Worm (Caenorhabditis elegans) whole organism, young adult: ENCODE measurements around the gene T26C12.2.

Experiments used
- F39B2.1 ChIP-seq: fragments of 200-800 bp; sonication (Bioruptor generic); IDR thresholded peaks from 2 replicates; pipeline ENCODE4 v1.3.6; 2022; ENCODE audit warnings: missing genetic modification reagents, missing genetic modification characterization, missing compliant biosample characterization
- ama-1 ChIP-seq, 3 experiments: fragments of 150-350 bp in 1 of 3; sonication (generic microtip) in 2 of 3; optimal IDR thresholded peaks; 2 replicates each; lab custom pipeline; 2014 to 2018; ENCODE audit warnings: missing biosample characterization in 2 of 3, missing genetic modification characterization in 2 of 3, missing genetic modification reagents in 2 of 3
- ccch-3 ChIP-seq: fragments of 200-800 bp; sonication (Bioruptor generic); optimal IDR thresholded peaks from 2 replicates; lab custom pipeline; 2018; ENCODE audit warnings: mild to moderate bottlenecking, missing genetic modification characterization, missing compliant biosample characterization
- ceh-58 ChIP-seq: fragments of 200-800 bp; sonication (Bioruptor generic); IDR thresholded peaks from 2 replicates; pipeline ENCODE4 v1.3.6; 2022; ENCODE audit warnings: missing genetic modification characterization, missing compliant biosample characterization
- madf-6 ChIP-seq: fragments of 200-800 bp; sonication (Bioruptor generic); IDR thresholded peaks from 2 replicates; pipeline ENCODE4 v1.3.6; 2022; ENCODE audit warnings: missing genetic modification reagents, missing genetic modification characterization, missing compliant biosample characterization
- snpc-3.4 ChIP-seq: sonication (generic microtip); optimal IDR thresholded peaks from 2 replicates; lab custom pipeline; 2017; ENCODE audit warnings: missing genetic modification characterization, mild to moderate bottlenecking, missing compliant biosample characterization, antibody characterized with exemption, moderate library complexity, missing genotype, missing genetic modification reagents

DNA sequence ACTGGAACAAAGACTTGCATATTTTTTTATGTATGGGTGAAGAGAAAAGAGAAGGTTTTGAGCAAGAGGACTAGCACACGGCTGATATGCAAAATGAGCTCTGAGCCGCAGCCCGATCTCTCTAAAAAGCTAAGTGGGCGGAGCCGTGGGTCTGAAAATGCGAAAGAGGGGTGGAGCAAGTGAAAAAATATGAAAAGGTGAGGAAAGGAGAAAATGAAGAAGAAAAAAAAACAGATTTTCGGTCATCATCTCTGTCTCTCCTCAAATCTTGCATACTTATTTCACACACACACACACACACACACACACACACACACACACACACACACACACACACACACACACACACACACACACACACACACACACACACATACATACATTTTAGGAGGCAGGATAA lies 11.1 kb downstream of the T26C12.2 start, which contains the start of gene dmd-9:
- no peak for TF ChIP-seq F39B2.1
- TF ChIP-seq ama-1 (optimal IDR thresholded peaks at IDR 0.05; lab: Kevin White, UChicago) = no peak
- no peak for TF ChIP-seq ama-1 (GFP tag; optimal IDR thresholded peaks at IDR 0.05; lab: Kevin White, UChicago)
- TF ChIP-seq ccch-3 (GFP tag; lab: Kevin White, UChicago) = no peak
- no peak for TF ChIP-seq snpc-3.4 (tag; lab: Kevin White, UChicago)
- no peak for TF ChIP-seq madf-6 (GFP tag; lab: Robert Waterston, UW)
- no peak for TF ChIP-seq ceh-58
